Fruit fly (Drosophila melanogaster) whole organism, prepupa: ENCODE measurements around the gene CG31077.

ENCODE experiments used
- Blimp-1 ChIP-seq: fragments of 200-800 bp; sonication (Bioruptor generic); optimal IDR thresholded peaks from 3 replicates; lab custom pipeline; 2017; ENCODE audit warnings: missing biosample characterization, missing genetic modification characterization, mild to moderate bottlenecking, moderate library complexity, missing genetic modification reagents
- CG10669 ChIP-seq: fragments of 200-800 bp; sonication (Bioruptor generic); optimal IDR thresholded peaks from 3 replicates; lab custom pipeline; 2018; ENCODE audit warnings: missing biosample characterization, mild to moderate bottlenecking, missing genetic modification characterization, moderate library complexity
- CG11294 ChIP-seq: fragments of 200-800 bp; sonication (Bioruptor generic); IDR thresholded peaks from 2 replicates; pipeline ENCODE4 v1.3.6; 2022; ENCODE audit warnings: missing biosample characterization, missing genetic modification characterization
- CG11762 ChIP-seq: fragments of 200-800 bp; sonication (Bioruptor generic); optimal IDR thresholded peaks from 3 replicates; lab custom pipeline; 2016; ENCODE audit warnings: missing biosample characterization, missing genetic modification characterization; ENCODE audit not compliant: insufficient read depth
- CG11902 ChIP-seq: fragments of 200-800 bp; sonication (Bioruptor generic); optimal IDR thresholded peaks from 3 replicates; lab custom pipeline; 2016; ENCODE audit warnings: missing biosample characterization, missing genetic modification characterization
- CG15336 ChIP-seq: fragments of 200-800 bp; sonication (Bioruptor generic); IDR thresholded peaks from 2 replicates; pipeline ENCODE4 v1.3.6; 2022; ENCODE audit warnings: missing biosample characterization, missing genetic modification characterization
- CG1621 ChIP-seq: fragments of 200-800 bp; sonication (Bioruptor generic); optimal IDR thresholded peaks from 3 replicates; lab custom pipeline; 2018; ENCODE audit warnings: missing biosample characterization, mild to moderate bottlenecking, missing genetic modification characterization
- CG16779 ChIP-seq: fragments of 200-800 bp; sonication (Bioruptor generic); optimal IDR thresholded peaks from 3 replicates; lab custom pipeline; 2017; ENCODE audit warnings: missing biosample characterization, mild to moderate bottlenecking, missing genetic modification characterization
- CG3032 ChIP-seq: fragments of 200-800 bp; optimal IDR thresholded peaks from 2 replicates; lab custom pipeline; 2019; ENCODE audit warnings: missing biosample characterization, mild to moderate bottlenecking, missing genetic modification characterization, moderate library complexity
- CG31627 ChIP-seq: fragments of 200-800 bp; sonication (Bioruptor generic); optimal IDR thresholded peaks from 3 replicates; lab custom pipeline; 2016; ENCODE audit warnings: missing biosample characterization, missing genetic modification characterization
- CG32006 ChIP-seq: fragments of 200-800 bp; sonication (Bioruptor generic); optimal IDR thresholded peaks from 3 replicates; lab custom pipeline; 2017; ENCODE audit warnings: missing biosample characterization, mild to moderate bottlenecking, missing genetic modification characterization
- CG34406 ChIP-seq: fragments of 200-800 bp; sonication (Bioruptor generic); optimal IDR thresholded peaks from 3 replicates; lab custom pipeline; 2016; ENCODE audit warnings: missing biosample characterization, missing genetic modification characterization
- CG3919 ChIP-seq: fragments of 200-800 bp; sonication (Bioruptor generic); optimal IDR thresholded peaks from 3 replicates; lab custom pipeline; 2016; ENCODE audit warnings: missing biosample characterization, missing genetic modification characterization
- CG4318 ChIP-seq: fragments of 200-800 bp; sonication (Bioruptor generic); optimal IDR thresholded peaks from 3 replicates; lab custom pipeline; 2017; ENCODE audit warnings: missing biosample characterization, mild to moderate bottlenecking, missing genetic modification characterization
- CG6163 ChIP-seq: fragments of 200-800 bp; sonication (Bioruptor generic); IDR thresholded peaks from 3 replicates; pipeline ENCODE4 v1.3.6; 2022; ENCODE audit warnings: missing biosample characterization, missing genetic modification characterization
- CG6276 ChIP-seq: fragments of 200-800 bp; sonication (Bioruptor generic); optimal IDR thresholded peaks from 2 replicates; lab custom pipeline; 2017; ENCODE audit warnings: missing biosample characterization, mild to moderate bottlenecking, missing genetic modification characterization
- CG6792 ChIP-seq: fragments of 200-800 bp; sonication (Bioruptor generic); optimal IDR thresholded peaks from 3 replicates; lab custom pipeline; 2016; ENCODE audit warnings: missing biosample characterization, missing genetic modification characterization
- CG6808 ChIP-seq: fragments of 200-800 bp; sonication (Bioruptor generic); optimal IDR thresholded peaks from 3 replicates; lab custom pipeline; 2017; ENCODE audit warnings: missing biosample characterization, missing genetic modification characterization, mild to moderate bottlenecking, moderate library complexity, missing genetic modification reagents
- CG6854 ChIP-seq: fragments of 200-800 bp; sonication (Bioruptor generic); optimal IDR thresholded peaks from 2 replicates; lab custom pipeline; 2017; ENCODE audit warnings: missing biosample characterization, mild to moderate bottlenecking, missing genetic modification characterization
- CG8119 ChIP-seq: fragments of 200-800 bp; sonication (Bioruptor generic); IDR thresholded peaks from 3 replicates; pipeline ENCODE4 v1.3.6; 2022; ENCODE audit warnings: missing biosample characterization, missing genetic modification characterization
- CG9139 ChIP-seq: fragments of 200-800 bp; sonication (Bioruptor generic); optimal IDR thresholded peaks from 3 replicates; lab custom pipeline; 2017; ENCODE audit warnings: missing biosample characterization, mild to moderate bottlenecking, missing genetic modification characterization
- Eip78C ChIP-seq: fragments of 200-800 bp; sonication (Bioruptor generic); peaks from one replicate; lab custom pipeline; 2016; ENCODE audit warnings: missing biosample characterization, missing genetic modification characterization
- Eip93F ChIP-seq: fragments of 200-800 bp; sonication (Bioruptor generic); optimal IDR thresholded peaks from 2 replicates; lab custom pipeline; 2016; ENCODE audit warnings: missing biosample characterization, mild to moderate bottlenecking, missing genetic modification characterization
- Ets96B ChIP-seq: fragments of 200-800 bp; optimal IDR thresholded peaks from 2 replicates; lab custom pipeline; 2019; ENCODE audit warnings: missing biosample characterization, mild to moderate bottlenecking, missing genetic modification characterization, moderate library complexity
- Hr4 ChIP-seq: fragments of 200-800 bp; sonication (Bioruptor generic); optimal IDR thresholded peaks from 3 replicates; lab custom pipeline; 2016; ENCODE audit warnings: missing biosample characterization, missing genetic modification characterization
- Lpt ChIP-seq: fragments of 200-800 bp; sonication (Bioruptor generic); optimal IDR thresholded peaks from 3 replicates; lab custom pipeline; 2016; ENCODE audit warnings: missing biosample characterization, missing genetic modification characterization
- Met ChIP-seq: fragments of 200-800 bp; sonication (Bioruptor generic); optimal IDR thresholded peaks from 3 replicates; lab custom pipeline; 2016; ENCODE audit warnings: missing biosample characterization, missing genetic modification characterization
- OdsH ChIP-seq: fragments of 200-800 bp; sonication (Bioruptor generic); optimal IDR thresholded peaks from 3 replicates; lab custom pipeline; 2016; ENCODE audit warnings: missing biosample characterization, missing genetic modification characterization
- Smox ChIP-seq: fragments of 200-800 bp; sonication (Bioruptor generic); optimal IDR thresholded peaks from 3 replicates; lab custom pipeline; 2016; ENCODE audit warnings: missing biosample characterization, missing genetic modification characterization
- Sox14 ChIP-seq: fragments of 200-800 bp; sonication (Bioruptor generic); optimal IDR thresholded peaks from 3 replicates; lab custom pipeline; 2016; ENCODE audit warnings: missing biosample characterization, missing genetic modification characterization
- Sox15 ChIP-seq: fragments of 200-800 bp; sonication (Bioruptor generic); optimal IDR thresholded peaks from 3 replicates; lab custom pipeline; 2016; ENCODE audit warnings: missing biosample characterization, missing genetic modification characterization
- achi ChIP-seq: fragments of 200-800 bp; sonication (Bioruptor generic); optimal IDR thresholded peaks from 3 replicates; lab custom pipeline; 2016; ENCODE audit warnings: missing biosample characterization, missing genetic modification characterization
- acj6 ChIP-seq: fragments of 200-800 bp; sonication (Bioruptor generic); optimal IDR thresholded peaks from 3 replicates; lab custom pipeline; 2016; ENCODE audit warnings: missing biosample characterization, missing genetic modification characterization
- cyc ChIP-seq: fragments of 200-800 bp; sonication (Bioruptor generic); optimal IDR thresholded peaks from 3 replicates; lab custom pipeline; 2016; ENCODE audit warnings: missing biosample characterization, missing genetic modification characterization
- dac ChIP-seq: fragments of 200-800 bp; sonication (Bioruptor generic); optimal IDR thresholded peaks from 2 replicates; lab custom pipeline; 2017; ENCODE audit warnings: missing biosample characterization, mild to moderate bottlenecking, missing genetic modification characterization
- eg ChIP-seq: fragments of 200-800 bp; sonication (Bioruptor generic); IDR thresholded peaks from 3 replicates; pipeline ENCODE4 v1.3.6; 2022; ENCODE audit warnings: missing biosample characterization, missing genetic modification characterization
- fd59A ChIP-seq: fragments of 200-800 bp; sonication (Bioruptor generic); optimal IDR thresholded peaks from 2 replicates; lab custom pipeline; 2017; ENCODE audit warnings: missing biosample characterization, mild to moderate bottlenecking, missing genetic modification characterization, missing genetic modification reagents
- fd85E ChIP-seq: fragments of 200-800 bp; sonication (Bioruptor generic); optimal IDR thresholded peaks from 3 replicates; lab custom pipeline; 2016; ENCODE audit warnings: missing biosample characterization, missing genetic modification characterization
- lz ChIP-seq: fragments of 200-800 bp; sonication (Bioruptor generic); optimal IDR thresholded peaks from 3 replicates; lab custom pipeline; 2016; ENCODE audit warnings: missing biosample characterization, missing genetic modification characterization
- net ChIP-seq: fragments of 200-800 bp; sonication (Bioruptor generic); optimal IDR thresholded peaks from 3 replicates; lab custom pipeline; 2016; ENCODE audit warnings: missing biosample characterization, missing genetic modification characterization
- pdm3 ChIP-seq: fragments of 200-800 bp; sonication (Bioruptor generic); optimal IDR thresholded peaks from 3 replicates; lab custom pipeline; 2016; ENCODE audit warnings: missing biosample characterization, missing genetic modification characterization
- salr ChIP-seq, 2 experiments: fragments of 200-800 bp; sonication (Bioruptor generic); optimal IDR thresholded peaks; 3 replicates each; lab custom pipeline; 2016 to 2018; ENCODE audit warnings: missing biosample characterization in 2 of 2, missing genetic modification characterization in 2 of 2, mild to moderate bottlenecking in 1 of 2
- ss ChIP-seq, 2 experiments: fragments of 200-800 bp; sonication (Bioruptor generic); optimal IDR thresholded peaks; 2 replicates in 1 of 2; 3 replicates in 1 of 2; lab custom pipeline; 2017 to 2018; ENCODE audit warnings: mild to moderate bottlenecking in 2 of 2, missing biosample characterization in 2 of 2, missing genetic modification characterization in 2 of 2, moderate library complexity in 1 of 2
- svp ChIP-seq: fragments of 200-800 bp; sonication (Bioruptor generic); peaks from one replicate; lab custom pipeline; 2016; ENCODE audit warnings: missing biosample characterization, missing genetic modification characterization
- topi ChIP-seq: fragments of 200-800 bp; sonication (Bioruptor generic); optimal IDR thresholded peaks from 3 replicates; lab custom pipeline; 2016; ENCODE audit warnings: missing biosample characterization, missing genetic modification characterization
- vri ChIP-seq: fragments of 200-800 bp; sonication (Bioruptor generic); optimal IDR thresholded peaks from 3 replicates; lab custom pipeline; 2016; ENCODE audit warnings: missing biosample characterization, mild to moderate bottlenecking, missing genetic modification characterization

The CG31077 gene

DNA sequence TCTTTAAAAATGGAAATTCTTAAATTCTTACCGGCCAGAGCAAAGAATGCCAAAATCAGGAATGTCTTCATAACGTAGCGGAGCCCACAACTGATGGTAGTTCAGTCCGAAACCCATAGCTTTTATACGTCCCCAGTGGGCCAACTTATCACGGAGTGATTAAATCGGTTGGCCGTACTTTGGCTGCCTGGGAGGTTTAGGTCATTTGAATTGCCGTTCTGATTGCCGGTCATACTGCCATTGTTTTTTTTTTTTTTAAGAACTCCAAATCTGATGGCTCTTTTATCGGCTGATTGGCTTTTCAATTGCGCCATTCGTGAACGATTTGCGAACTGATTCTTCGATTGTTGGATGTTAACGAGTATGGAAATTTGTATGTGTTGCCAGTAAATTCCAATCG, 23.6 kb downstream of the CG31077 start, which contains the start of gene CG6277:
Gene CG6277, minus strand, starts transcription at position 101 of the 400 bp plus-strand sequence.
- TF ChIP-seq CG6808 (no peak), svp (no peak), Hr4 (no peak), CG6792 (GFP tag; lab: Kevin White, UChicago) (no peak), eg (GFP tag; lab: Robert Waterston, UW) (no peak), CG3032 (tag; lab: Kevin White, UChicago) (no peak), CG9139 (GFP tag; lab: Kevin White, UChicago) (no peak), vri (GFP tag; lab: Kevin White, UChicago) (peak; percentile 37)
- TF ChIP-seq, all 60 proteins: peak for 1

DNA sequence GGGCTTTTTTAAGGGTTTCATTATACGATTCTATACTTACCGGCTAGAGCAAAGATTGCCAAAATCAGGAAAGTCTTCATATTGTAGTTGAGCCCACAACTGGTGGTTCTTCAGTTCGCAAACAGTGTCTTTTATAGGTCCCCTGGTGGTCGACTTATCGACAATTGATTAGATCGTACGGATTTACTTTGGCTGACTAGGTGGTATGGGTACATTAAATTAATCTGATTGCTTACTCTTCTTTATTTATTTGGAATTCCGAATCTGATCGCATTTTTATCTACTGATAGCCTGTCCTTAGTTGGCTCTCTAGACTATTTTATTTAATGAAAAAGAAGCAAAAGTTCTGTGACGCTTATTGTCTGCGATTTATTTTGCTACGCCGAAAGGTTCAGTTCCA, 26.5 kb downstream of the CG31077 start, which contains the start of gene CG6271:
Gene CG6271, minus strand, starts transcription at position 101 of the 400 bp plus-strand sequence.
- TF ChIP-seq CG1621 (tag; lab: Kevin White, UChicago) (no peak), topi (GFP tag; lab: Kevin White, UChicago) (no peak), CG15336 (GFP tag; lab: Robert Waterston, UW) (no peak), Met (GFP tag; lab: Kevin White, UChicago) (no peak), CG6854 (GFP tag; lab: Kevin White, UChicago) (no peak), Eip93F (no peak), Blimp-1 (GFP tag; lab: Kevin White, UChicago) (no peak), CG11294 (GFP tag; lab: Robert Waterston, UW) (no peak), acj6 (no peak), Ets96B (tag; lab: Kevin White, UChicago) (no peak)

- TF ChIP-seq CG16779 (tag; lab: Kevin White, UChicago) (no peak), CG1621 (tag; lab: Kevin White, UChicago) (no peak), CG32006 (peak; percentile 51), Eip78C (GFP tag; lab: Kevin White, UChicago) (peak; percentile 68), Hr4 (peak; percentile 23), pdm3 (GFP tag; lab: Kevin White, UChicago) (no peak), dac (GFP tag; lab: Kevin White, UChicago) (no peak), salr (GFP tag; optimal IDR thresholded peaks at IDR 0.05; lab: Kevin White, UChicago) (no peak), Smox (no peak), CG6792 (GFP tag; lab: Kevin White, UChicago) (no peak), acj6 (no peak), CG3919 (GFP tag; lab: Kevin White, UChicago) (no peak), CG9139 (GFP tag; lab: Kevin White, UChicago) (no peak), cyc (GFP tag; lab: Kevin White, UChicago) (no peak), achi (GFP tag; lab: Kevin White, UChicago) (no peak), CG11762 (no peak), CG10669 (GFP tag; lab: Kevin White, UChicago) (no peak), CG11902 (GFP tag; lab: Kevin White, UChicago) (no peak), Sox15 (GFP tag; lab: Kevin White, UChicago) (no peak), Met (GFP tag; lab: Kevin White, UChicago) (no peak), CG31627 (GFP tag; lab: Kevin White, UChicago) (no peak), CG6163 (GFP tag; lab: Robert Waterston, UW) (peak; percentile 30; the same call in 1 of the 3 replicates), Ets96B (tag; lab: Kevin White, UChicago) (no peak), topi (GFP tag; lab: Kevin White, UChicago) (no peak), CG3032 (tag; lab: Kevin White, UChicago) (no peak), fd59A (no peak), OdsH (peak; percentile 2), vri (GFP tag; lab: Kevin White, UChicago) (no peak), ss (GFP tag; optimal IDR thresholded peaks at IDR 0.05; lab: Kevin White, UChicago) (no peak), Sox14 (no peak), CG6276 (GFP tag; lab: Kevin White, UChicago) (peak; percentile 51), CG34406 (GFP tag; lab: Kevin White, UChicago) (peak; percentile 17), lz (no peak), fd85E (GFP tag; lab: Kevin White, UChicago) (no peak), CG8119 (GFP tag; lab: Robert Waterston, UW) (peak; percentile 51; the same call in 1 of the 3 replicates), CG4318 (no peak), CG6808 (no peak), Eip93F (no peak), Lpt (GFP tag; lab: Kevin White, UChicago) (no peak), net (GFP tag; lab: Kevin White, UChicago) (no peak), svp (no peak)
Observed at dm6 chr3R:27033935-27034334, 34.4 kb downstream of the CG31077 start.
